Worm (Caenorhabditis elegans) whole organism, young adult: ENCODE data around the gene tag-335.

Source experiments
- fkh-3 ChIP-seq: sonication (generic microtip); optimal IDR thresholded peaks from 2 replicates; lab custom pipeline; 2016; ENCODE audit warnings: mild to moderate bottlenecking, missing genetic modification characterization, missing compliant biosample characterization
- madf-10 ChIP-seq: sonication (generic microtip); optimal IDR thresholded peaks from 2 replicates; lab custom pipeline; 2016; ENCODE audit warnings: mild to moderate bottlenecking, missing genetic modification characterization, missing compliant biosample characterization
- nhr-90 ChIP-seq: sonication (generic microtip); optimal IDR thresholded peaks from 2 replicates; lab custom pipeline; 2016; ENCODE audit warnings: missing genotype, mild to moderate bottlenecking, missing genetic modification characterization, missing compliant biosample characterization
- pha-4 ChIP-seq: fragments of 150-350 bp; sonication (generic microtip); optimal IDR thresholded peaks from 2 replicates; lab custom pipeline; 2014; ENCODE audit warnings: missing biosample characterization, missing genetic modification reagents, missing genetic modification characterization
- tlf-1 ChIP-seq: fragments of 200-800 bp; sonication (Bioruptor generic); optimal IDR thresholded peaks from 2 replicates; lab custom pipeline; 2018; ENCODE audit warnings: mild to moderate bottlenecking, missing genetic modification characterization, missing compliant biosample characterization

- TF ChIP-seq madf-10 (tag; lab: Kevin White, UChicago) = no peak
- TF ChIP-seq pha-4 (tag; lab: Kevin White, UChicago) = no peak
- TF ChIP-seq tlf-1 (GFP tag; lab: Kevin White, UChicago) = no peak
- TF ChIP-seq fkh-3 (tag; lab: Kevin White, UChicago) = no peak
- TF ChIP-seq nhr-90 (tag; lab: Kevin White, UChicago) = no peak
Observed at ce11 chrIV:12289149-12289548, 10.8 kb upstream of the tag-335 start, which contains the start of gene C42C1.9.
